Fruit fly (Drosophila melanogaster) whole organism, embryonic: Measurements from ENCODE around the gene mahe.

Experiments
- CG10366 ChIP-seq: fragments of 200-800 bp; sonication (Bioruptor generic); IDR thresholded peaks from 2 replicates; pipeline ENCODE4 v1.3.6; 2022; ENCODE audit warnings: missing biosample characterization, missing genetic modification characterization
- CG10543 ChIP-seq: fragments of 200-800 bp; sonication (Bioruptor generic); optimal IDR thresholded peaks from 3 replicates; lab custom pipeline; 2017; ENCODE audit warnings: missing biosample characterization, mild to moderate bottlenecking, missing genetic modification characterization, moderate library complexity
- CG15479 ChIP-seq: fragments of 200-800 bp; sonication (Bioruptor generic); optimal IDR thresholded peaks from 3 replicates; lab custom pipeline; 2019; ENCODE audit warnings: missing biosample characterization, mild to moderate bottlenecking, missing genetic modification characterization, moderate library complexity
- CG1647 ChIP-seq: fragments of 200-800 bp; sonication (Bioruptor generic); optimal IDR thresholded peaks from 3 replicates; lab custom pipeline; 2016; ENCODE audit warnings: missing biosample characterization, missing genetic modification characterization
- CG17186 ChIP-seq: fragments of 200-800 bp; sonication (Bioruptor generic); optimal IDR thresholded peaks from 3 replicates; lab custom pipeline; 2017; ENCODE audit warnings: missing biosample characterization, missing genetic modification reagents, missing genetic modification characterization
- CG30431 ChIP-seq: fragments of 200-800 bp; sonication (Bioruptor generic); optimal IDR thresholded peaks from 2 replicates; lab custom pipeline; 2017; ENCODE audit warnings: missing biosample characterization, missing genetic modification characterization
- CG3065 ChIP-seq: fragments of 200-800 bp; sonication (Bioruptor generic); optimal IDR thresholded peaks from 2 replicates; lab custom pipeline; 2016; ENCODE audit warnings: missing biosample characterization, missing genetic modification characterization
- CG3407 ChIP-seq: fragments of 200-800 bp; sonication (Bioruptor generic); optimal IDR thresholded peaks from 2 replicates; lab custom pipeline; 2018; ENCODE audit warnings: missing biosample characterization, mild to moderate bottlenecking, missing genetic modification characterization
- CG4854 ChIP-seq: fragments of 200-800 bp; sonication (Bioruptor generic); optimal IDR thresholded peaks from 2 replicates; lab custom pipeline; 2016; ENCODE audit warnings: missing biosample characterization, missing genetic modification characterization, inconsistent platforms
- CG8924 ChIP-seq: fragments of 200-800 bp; optimal IDR thresholded peaks from 3 replicates; lab custom pipeline; 2019; ENCODE audit warnings: missing biosample characterization, mild to moderate bottlenecking, missing genetic modification characterization, moderate library complexity
- CG9215 ChIP-seq: fragments of 200-800 bp; sonication (Bioruptor generic); IDR thresholded peaks from 2 replicates; pipeline ENCODE4 v1.3.6; 2022; ENCODE audit warnings: missing biosample characterization, missing genetic modification characterization
- CG9437 ChIP-seq: fragments of 200-800 bp; sonication (Bioruptor generic); optimal IDR thresholded peaks from 2 replicates; lab custom pipeline; 2018; ENCODE audit warnings: missing biosample characterization, mild to moderate bottlenecking, missing genetic modification characterization
- CG9817 ChIP-seq: fragments of 200-800 bp; sonication (Bioruptor generic); optimal IDR thresholded peaks from 2 replicates; lab custom pipeline; 2018; ENCODE audit warnings: missing biosample characterization, mild to moderate bottlenecking, missing genetic modification characterization, moderate library complexity
- CrebB ChIP-seq: fragments of 200-800 bp; sonication (Bioruptor generic); optimal IDR thresholded peaks from 3 replicates; lab custom pipeline; 2018; ENCODE audit warnings: missing biosample characterization, mild to moderate bottlenecking, missing genetic modification characterization
- Dip3 ChIP-seq: fragments of 200-800 bp; sonication (Bioruptor generic); optimal IDR thresholded peaks from 3 replicates; lab custom pipeline; 2016; ENCODE audit warnings: missing biosample characterization, missing genetic modification characterization
- Fer2 ChIP-seq: fragments of 200-800 bp; sonication (Bioruptor generic); optimal IDR thresholded peaks from 2 replicates; lab custom pipeline; 2018; ENCODE audit warnings: missing biosample characterization, mild to moderate bottlenecking, missing genetic modification characterization, moderate library complexity
- HLHmδ ChIP-seq: fragments of 200-800 bp; sonication (Bioruptor generic); optimal IDR thresholded peaks from 2 replicates; lab custom pipeline; 2018; ENCODE audit warnings: missing biosample characterization, mild to moderate bottlenecking, missing genetic modification characterization, moderate library complexity
- HmgD ChIP-seq: fragments of 200-800 bp; sonication (Bioruptor generic); optimal IDR thresholded peaks from 3 replicates; lab custom pipeline; 2016; ENCODE audit warnings: missing biosample characterization, missing genetic modification characterization
- HmgZ ChIP-seq: fragments of 200-800 bp; sonication (Bioruptor generic); optimal IDR thresholded peaks from 2 replicates; lab custom pipeline; 2018; ENCODE audit warnings: missing biosample characterization, mild to moderate bottlenecking, missing genetic modification characterization
- Lhr ChIP-seq: fragments of 200-800 bp; sonication (Bioruptor generic); optimal IDR thresholded peaks from 3 replicates; lab custom pipeline; 2017; ENCODE audit warnings: mild to moderate bottlenecking, missing biosample characterization, missing genetic modification reagents, missing genetic modification characterization
- MESR4 ChIP-seq: fragments of 200-800 bp; sonication (Bioruptor generic); optimal IDR thresholded peaks from 2 replicates; lab custom pipeline; 2018; ENCODE audit warnings: missing biosample characterization, mild to moderate bottlenecking, missing genetic modification characterization, moderate library complexity
- Taf1 ChIP-seq: fragments of 200-800 bp; sonication (Bioruptor generic); IDR thresholded peaks from 2 replicates; pipeline ENCODE4 v1.3.6; 2022; ENCODE audit warnings: missing biosample characterization, missing genetic modification characterization
- Usf ChIP-seq: fragments of 200-800 bp; sonication (Bioruptor generic); optimal IDR thresholded peaks from 2 replicates; lab custom pipeline; 2017; ENCODE audit warnings: missing genotype, missing biosample characterization, missing genetic modification characterization
- Xrp1 ChIP-seq: fragments of 200-800 bp; sonication (Bioruptor generic); IDR thresholded peaks from 2 replicates; pipeline ENCODE4 v1.3.6; 2022; ENCODE audit warnings: missing biosample characterization, missing genetic modification characterization
- ase ChIP-seq: fragments of 200-800 bp; sonication (Bioruptor generic); IDR thresholded peaks from 3 replicates; pipeline ENCODE4 v1.3.6; 2022; ENCODE audit warnings: missing biosample characterization, missing genetic modification characterization
- cg ChIP-seq: fragments of 200-800 bp; sonication (Bioruptor generic); optimal IDR thresholded peaks from 3 replicates; lab custom pipeline; 2019; ENCODE audit warnings: missing biosample characterization, mild to moderate bottlenecking, missing genetic modification characterization, moderate library complexity
- ci ChIP-seq: fragments of 200-800 bp; sonication (Bioruptor generic); IDR thresholded peaks from 3 replicates; pipeline ENCODE4 v1.3.6; 2022; ENCODE audit warnings: missing biosample characterization, missing genetic modification characterization
- crol ChIP-seq: fragments of 200-800 bp; sonication (Bioruptor generic); IDR thresholded peaks from 2 replicates; pipeline ENCODE4 v1.3.6; 2022; ENCODE audit warnings: missing biosample characterization, missing genetic modification characterization
- dan ChIP-seq: fragments of 200-800 bp; sonication (Bioruptor generic); IDR thresholded peaks from 2 replicates; pipeline ENCODE4 v1.3.6; 2022; ENCODE audit warnings: missing biosample characterization, missing genetic modification characterization
- dmrt99B ChIP-seq: fragments of 200-800 bp; sonication (Bioruptor generic); optimal IDR thresholded peaks from 2 replicates; lab custom pipeline; 2018; ENCODE audit warnings: missing biosample characterization, mild to moderate bottlenecking, missing genetic modification characterization, moderate library complexity
- fd102C ChIP-seq: fragments of 200-800 bp; sonication (Bioruptor generic); optimal IDR thresholded peaks from 2 replicates; lab custom pipeline; 2018; ENCODE audit warnings: missing biosample characterization, mild to moderate bottlenecking, missing genetic modification characterization, moderate library complexity
- gem ChIP-seq: fragments of 200-800 bp; sonication (Bioruptor generic); optimal IDR thresholded peaks from 2 replicates; lab custom pipeline; 2019; ENCODE audit warnings: missing biosample characterization, mild to moderate bottlenecking, missing genetic modification characterization, moderate library complexity
- hbn ChIP-seq: fragments of 200-800 bp; sonication (Bioruptor generic); IDR thresholded peaks from 2 replicates; pipeline ENCODE4 v1.3.6; 2022; ENCODE audit warnings: missing biosample characterization, missing genetic modification characterization; ENCODE audit not compliant: partially characterized antibody
- jigr1 ChIP-seq: fragments of 200-800 bp; sonication (Bioruptor generic); IDR thresholded peaks from 3 replicates; pipeline ENCODE4 v1.3.6; 2022; ENCODE audit warnings: missing biosample characterization, missing genetic modification characterization
- nerfin-2 ChIP-seq: fragments of 200-800 bp; sonication (Bioruptor generic); IDR thresholded peaks from 2 replicates; pipeline ENCODE4 v1.3.6; 2022; ENCODE audit warnings: missing biosample characterization, missing genetic modification characterization; ENCODE audit not compliant: partially characterized antibody
- odd ChIP-seq: fragments of 200-800 bp; sonication (Bioruptor generic); optimal IDR thresholded peaks from 2 replicates; lab custom pipeline; 2017; ENCODE audit warnings: missing biosample characterization, mild to moderate bottlenecking, missing genetic modification characterization
- p53 ChIP-seq: fragments of 200-800 bp; sonication (Bioruptor generic); optimal IDR thresholded peaks from 2 replicates; lab custom pipeline; 2016; ENCODE audit warnings: missing biosample characterization, missing genetic modification characterization
- pan ChIP-seq, 4 experiments: fragments of >200 bp in 3 of 4; fragments of 200-800 bp in 1 of 4; sonication (Bioruptor generic) in 1 of 4; optimal IDR thresholded peaks in 3 of 4; IDR thresholded peaks in 1 of 4; 2 replicates each; pipeline versions ENCODE4 v1.3.6 to Lab custom; 2017 to 2022; ENCODE audit warnings: missing biosample characterization in 2 of 4, missing genetic modification characterization in 2 of 4, mixed read lengths in 1 of 4
- phol ChIP-seq: fragments of 200-800 bp; sonication (Bioruptor generic); optimal IDR thresholded peaks from 3 replicates; lab custom pipeline; 2018; ENCODE audit warnings: missing biosample characterization, mild to moderate bottlenecking, missing genetic modification characterization, moderate library complexity
- pnt ChIP-seq: fragments of 200-800 bp; sonication (Bioruptor generic); optimal IDR thresholded peaks from 3 replicates; lab custom pipeline; 2016; ENCODE audit warnings: missing biosample characterization, missing genetic modification characterization
- pum ChIP-seq: fragments of 200-800 bp; sonication (Bioruptor generic); optimal IDR thresholded peaks from 2 replicates; lab custom pipeline; 2016; ENCODE audit warnings: missing biosample characterization, missing genetic modification characterization
- sens-2 ChIP-seq: fragments of 200-800 bp; sonication (Bioruptor generic); IDR thresholded peaks from 2 replicates; pipeline ENCODE4 v1.3.6; 2022; ENCODE audit warnings: missing biosample characterization, missing genetic modification characterization
- sug ChIP-seq: fragments of 200-800 bp; optimal IDR thresholded peaks from 2 replicates; lab custom pipeline; 2019; ENCODE audit warnings: missing biosample characterization, mild to moderate bottlenecking, missing genetic modification characterization, moderate library complexity
- trh ChIP-seq: fragments of 200-800 bp; sonication (Bioruptor generic); optimal IDR thresholded peaks from 2 replicates; lab custom pipeline; 2016; ENCODE audit warnings: missing biosample characterization, missing genetic modification characterization
- twi ChIP-seq: fragments of 200-800 bp; optimal IDR thresholded peaks from 2 replicates; lab custom pipeline; 2019; ENCODE audit warnings: missing biosample characterization, mild to moderate bottlenecking, missing genetic modification characterization, moderate library complexity
- unpg ChIP-seq: fragments of 200-800 bp; sonication (Bioruptor generic); optimal IDR thresholded peaks from 3 replicates; lab custom pipeline; 2018; ENCODE audit warnings: missing biosample characterization, mild to moderate bottlenecking, missing genetic modification characterization, moderate library complexity
- usp ChIP-seq: fragments of >200 bp; optimal IDR thresholded peaks from 2 replicates; lab custom pipeline; 2017; ENCODE audit warnings: missing biosample characterization, missing genetic modification characterization
- wor ChIP-seq: fragments of 200-800 bp; sonication (Bioruptor generic); IDR thresholded peaks from 2 replicates; pipeline ENCODE4 v1.3.6; 2022; ENCODE audit warnings: missing biosample characterization, missing genetic modification characterization

The mahe gene

dm6 chrX:7908239-7909068 is 22.7 kb downstream of the mahe start, which contains the start of the genes dpr14 and spidey (continued):
- TF ChIP-seq pan (optimal IDR thresholded peaks at IDR 0.05; lab: Kevin White, UChicago): no peak
- TF ChIP-seq pan (GFP tag; optimal IDR thresholded peaks at IDR 0.05 in 1 of 2, IDR thresholded peaks at IDR 0.05 in 1 of 2): peak in 1 of 2 experiments; percentile 90
- TF ChIP-seq cg (GFP tag; lab: Kevin White, UChicago): peak; percentile 94
- 0 out of 2 replicates have a peak, but pooled peaks have one; percentile 23 for TF ChIP-seq nerfin-2 (GFP tag; lab: Robert Waterston, UW)
- peak; percentile 88 for TF ChIP-seq Dip3 (GFP tag; lab: Kevin White, UChicago)
- TF ChIP-seq dmrt99B (tag; lab: Kevin White, UChicago): peak; percentile 94
- TF ChIP-seq MESR4 (GFP tag; lab: Kevin White, UChicago): peak; percentile 70
- peak; percentile 33 for TF ChIP-seq trh (GFP tag; lab: Kevin White, UChicago)
- peak; percentile 37 for TF ChIP-seq fd102C (GFP tag; lab: Kevin White, UChicago)
- peak; percentile 83 for TF ChIP-seq CG4854 (GFP tag; lab: Kevin White, UChicago)
- peak; percentile 90 for TF ChIP-seq Xrp1
- peak; percentile 76 for TF ChIP-seq CG9437 (GFP tag; lab: Kevin White, UChicago)
- TF ChIP-seq pum (GFP tag; lab: Kevin White, UChicago): peak; percentile 82
- no peak for TF ChIP-seq hbn (GFP tag; lab: Robert Waterston, UW)
- TF ChIP-seq Lhr (GFP tag; lab: Kevin White, UChicago): peak; percentile 57
- peak; percentile 95 for TF ChIP-seq sug (tag; lab: Kevin White, UChicago)
- TF ChIP-seq Taf1 (GFP tag; lab: Robert Waterston, UW): peak; percentile 89
- peak; percentile 94 for TF ChIP-seq gem (tag; lab: Kevin White, UChicago)
- TF ChIP-seq dan (GFP tag; lab: Robert Waterston, UW): peak; percentile 41; the same call in 1 of the 2 replicates
- TF ChIP-seq CG9817 (tag; lab: Kevin White, UChicago): peak; percentile 91
- TF ChIP-seq Usf (GFP tag; lab: Kevin White, UChicago): peak; percentile 64
- TF ChIP-seq CG30431 (GFP tag; lab: Kevin White, UChicago): peak; percentile 82
- peak; percentile 66; the same call in 2 of the 3 replicates for TF ChIP-seq jigr1 (GFP tag; lab: Robert Waterston, UW)
- peak; percentile 81 for TF ChIP-seq CG1647
- TF ChIP-seq Fer2 (tag; lab: Kevin White, UChicago): peak; percentile 86
- peak; percentile 96 for TF ChIP-seq HmgZ (tag; lab: Kevin White, UChicago)
- TF ChIP-seq CG15479: peak; percentile 9
- TF ChIP-seq odd (GFP tag; lab: Kevin White, UChicago): peak; percentile 84
- peak; percentile 87 for TF ChIP-seq CrebB (tag; lab: Kevin White, UChicago)
- TF ChIP-seq HmgD (GFP tag; lab: Kevin White, UChicago): peak; percentile 52
- TF ChIP-seq CG9215: peak; percentile 86
- TF ChIP-seq HLHmδ (GFP tag; lab: Kevin White, UChicago): no peak
- peak; percentile 93 for TF ChIP-seq CG8924 (tag; lab: Kevin White, UChicago)
- TF ChIP-seq CG3407 (GFP tag; lab: Kevin White, UChicago): peak; percentile 74
- TF ChIP-seq sens-2 (GFP tag; lab: Robert Waterston, UW): peak; percentile 46; the same call in 1 of the 2 replicates
- peak; percentile 78 for TF ChIP-seq twi (tag; lab: Kevin White, UChicago)
- TF ChIP-seq phol (tag; lab: Kevin White, UChicago): peak; percentile 86
- peak; percentile 89 for TF ChIP-seq CG10366
- peak; percentile 79 for TF ChIP-seq wor (GFP tag; lab: Robert Waterston, UW)
- peak; percentile 56 for TF ChIP-seq CG3065
- peak; percentile 89 for TF ChIP-seq crol (GFP tag; lab: Robert Waterston, UW)
- peak; percentile 94 for TF ChIP-seq ci (GFP tag; lab: Robert Waterston, UW)
- TF ChIP-seq p53: peak; percentile 5
- no peak for TF ChIP-seq usp (GFP tag; lab: Kevin White, UChicago)
- peak; percentile 86 for TF ChIP-seq ase (GFP tag; lab: Robert Waterston, UW)
- peak; percentile 95 for TF ChIP-seq CG10543 (GFP tag; lab: Kevin White, UChicago)
- TF ChIP-seq CG17186 (GFP tag; lab: Kevin White, UChicago): no peak
- peak; percentile 73 for TF ChIP-seq pnt
- TF ChIP-seq unpg: peak; percentile 92
